Worm (Caenorhabditis elegans) whole organism, young adult: ENCODE measurements around the gene cbp-1.

ENCODE experiments used
- B0261.1 ChIP-seq: sonication (generic microtip); optimal IDR thresholded peaks from 2 replicates; lab custom pipeline; 2016; ENCODE audit warnings: mild to moderate bottlenecking, missing genetic modification characterization, moderate library complexity, missing compliant biosample characterization
- F23B12.7 ChIP-seq: sonication (generic microtip); optimal IDR thresholded peaks from 2 replicates; lab custom pipeline; 2017; ENCODE audit warnings: missing genetic modification characterization, mild to moderate bottlenecking, missing compliant biosample characterization, antibody characterized with exemption, moderate library complexity; ENCODE audit not compliant: insufficient read depth
- F33H1.4 ChIP-seq: fragments of 200-800 bp; sonication (Bioruptor generic); IDR thresholded peaks from 2 replicates; pipeline ENCODE4 v1.3.6; 2022; ENCODE audit warnings: missing genetic modification reagents, missing genetic modification characterization, missing compliant biosample characterization
- F52B5.7 ChIP-seq: sonication (generic microtip); optimal IDR thresholded peaks from 2 replicates; lab custom pipeline; 2016; ENCODE audit warnings: mild to moderate bottlenecking, missing genetic modification characterization, missing compliant biosample characterization
- F57A8.1 ChIP-seq: fragments of 200-800 bp; sonication (Bioruptor generic); optimal IDR thresholded peaks from 2 replicates; lab custom pipeline; 2018; ENCODE audit warnings: mild to moderate bottlenecking, missing genetic modification characterization, moderate library complexity, missing compliant biosample characterization
- Y67H2A.10 ChIP-seq: fragments of 200-800 bp; sonication (Bioruptor generic); conservative IDR thresholded peaks from 2 replicates; pipeline ENCODE4 v1.3.6; 2022; ENCODE audit warnings: missing genetic modification reagents, missing genetic modification characterization, missing compliant biosample characterization
- akir-1 ChIP-seq: fragments of 200-800 bp; sonication (Bioruptor generic); optimal IDR thresholded peaks from 2 replicates; lab custom pipeline; 2018; ENCODE audit warnings: mild to moderate bottlenecking, missing genetic modification characterization, moderate library complexity, missing compliant biosample characterization
- attf-5 ChIP-seq: fragments of 200-800 bp; sonication (Bioruptor generic); optimal IDR thresholded peaks from 2 replicates; lab custom pipeline; 2018; ENCODE audit warnings: mild to moderate bottlenecking, missing genetic modification characterization, missing compliant biosample characterization
- bed-1 ChIP-seq: fragments of 200-800 bp; sonication (Bioruptor generic); IDR thresholded peaks from 2 replicates; pipeline ENCODE4 v1.3.6; 2022; ENCODE audit warnings: missing genetic modification reagents, missing genetic modification characterization, missing compliant biosample characterization
- ccch-3 ChIP-seq: fragments of 200-800 bp; sonication (Bioruptor generic); optimal IDR thresholded peaks from 2 replicates; lab custom pipeline; 2018; ENCODE audit warnings: mild to moderate bottlenecking, missing genetic modification characterization, missing compliant biosample characterization
- cebp-1 ChIP-seq, 2 experiments: fragments of 200-800 bp in 1 of 2; sonication (Bioruptor generic) in 1 of 2; sonication (generic microtip) in 1 of 2; IDR thresholded peaks in 1 of 2; optimal IDR thresholded peaks in 1 of 2; 2 replicates each; pipeline versions ENCODE4 v1.3.6 to Lab custom; 2017 to 2022; ENCODE audit warnings: missing compliant biosample characterization in 2 of 2, missing genetic modification characterization in 2 of 2, mild to moderate bottlenecking in 1 of 2, missing genetic modification reagents in 1 of 2, moderate library complexity in 1 of 2
- cebp-2 ChIP-seq: fragments of 200-800 bp; sonication (Bioruptor generic); IDR thresholded peaks from 2 replicates; pipeline ENCODE4 v1.3.6; 2022; ENCODE audit warnings: missing genetic modification characterization, missing compliant biosample characterization
- ceh-91 ChIP-seq: fragments of 200-800 bp; sonication (Bioruptor generic); IDR thresholded peaks from 2 replicates; pipeline ENCODE4 v1.3.6; 2022; ENCODE audit warnings: missing genetic modification reagents, missing genetic modification characterization, missing compliant biosample characterization
- chd-7 ChIP-seq: sonication (generic microtip); optimal IDR thresholded peaks from 2 replicates; lab custom pipeline; 2016; ENCODE audit warnings: mild to moderate bottlenecking, missing genetic modification characterization, moderate library complexity, missing compliant biosample characterization
- die-1 ChIP-seq: sonication (generic microtip); optimal IDR thresholded peaks from 2 replicates; lab custom pipeline; 2016; ENCODE audit warnings: missing genotype, mild to moderate bottlenecking, missing genetic modification characterization, missing compliant biosample characterization
- dox-1 ChIP-seq: fragments of 200-800 bp; sonication (Bioruptor generic); IDR thresholded peaks from 2 replicates; pipeline ENCODE4 v1.3.6; 2022; ENCODE audit warnings: missing genetic modification reagents, missing genetic modification characterization, missing compliant biosample characterization
- dpl-1 ChIP-seq: fragments of 150-350 bp; optimal IDR thresholded peaks from 2 replicates; lab custom pipeline; 2014; ENCODE audit warnings: missing biosample characterization, missing genetic modification reagents, missing genetic modification characterization
- egl-44 ChIP-seq: fragments of 200-800 bp; sonication (Bioruptor generic); IDR thresholded peaks from 2 replicates; pipeline ENCODE4 v1.3.6; 2022; ENCODE audit warnings: missing genetic modification reagents, missing genetic modification characterization, missing compliant biosample characterization
- ets-4 ChIP-seq: fragments of 200-800 bp; sonication (Bioruptor generic); optimal IDR thresholded peaks from 2 replicates; lab custom pipeline; 2018; ENCODE audit warnings: mild to moderate bottlenecking, missing genetic modification characterization, missing compliant biosample characterization
- lag-1 ChIP-seq: fragments of 200-800 bp; sonication (Bioruptor generic); IDR thresholded peaks from 2 replicates; pipeline ENCODE4 v1.3.6; 2022; ENCODE audit warnings: missing genetic modification reagents, missing genetic modification characterization, missing compliant biosample characterization
- lsy-27 ChIP-seq: sonication (generic microtip); optimal IDR thresholded peaks from 2 replicates; lab custom pipeline; 2017; ENCODE audit warnings: missing genetic modification characterization, mild to moderate bottlenecking, missing compliant biosample characterization, antibody characterized with exemption, missing genotype, borderline replicate concordance; ENCODE audit not compliant: insufficient read depth
- madf-8 ChIP-seq: fragments of 200-800 bp; sonication (Bioruptor generic); conservative IDR thresholded peaks from 2 replicates; pipeline ENCODE4 v1.3.6; 2022; ENCODE audit warnings: missing genetic modification reagents, missing genetic modification characterization, missing compliant biosample characterization
- nfya-1 ChIP-seq: sonication (generic microtip); optimal IDR thresholded peaks from 2 replicates; lab custom pipeline; 2017; ENCODE audit warnings: antibody characterized with exemption, missing compliant biosample characterization, missing genetic modification characterization, borderline replicate concordance; ENCODE audit not compliant: insufficient read depth
- nfyb-1 ChIP-seq: fragments of 200-800 bp; sonication (Bioruptor generic); IDR thresholded peaks from 2 replicates; pipeline ENCODE4 v1.3.6; 2022; ENCODE audit warnings: missing genetic modification reagents, missing genetic modification characterization, missing compliant biosample characterization
- nhr-90 ChIP-seq: sonication (generic microtip); optimal IDR thresholded peaks from 2 replicates; lab custom pipeline; 2016; ENCODE audit warnings: missing genotype, mild to moderate bottlenecking, missing genetic modification characterization, missing compliant biosample characterization
- snpc-4 ChIP-seq, 5 experiments: fragments of 150-350 bp in 1 of 5; sonication (generic microtip) in 4 of 5; optimal IDR thresholded peaks; 2 replicates each; lab custom pipeline; 2014 to 2018; ENCODE audit warnings: missing genetic modification characterization in 5 of 5, missing biosample characterization in 3 of 5, antibody characterized with exemption in 2 of 5, mild to moderate bottlenecking in 2 of 5, missing compliant biosample characterization in 2 of 5, missing genotype in 2 of 5, moderate library complexity in 2 of 5, missing genetic modification reagents in 1 of 5
- sptf-2 ChIP-seq: fragments of 200-800 bp; sonication (Bioruptor generic); optimal IDR thresholded peaks from 2 replicates; lab custom pipeline; 2018; ENCODE audit warnings: mild to moderate bottlenecking, missing genetic modification characterization, missing compliant biosample characterization
- tbp1 ChIP-seq: fragments of 200-800 bp; sonication (Bioruptor generic); optimal IDR thresholded peaks from 2 replicates; lab custom pipeline; 2018; ENCODE audit warnings: mild to moderate bottlenecking, missing genetic modification characterization, missing compliant biosample characterization
- tlf-1 ChIP-seq: fragments of 200-800 bp; sonication (Bioruptor generic); optimal IDR thresholded peaks from 2 replicates; lab custom pipeline; 2018; ENCODE audit warnings: mild to moderate bottlenecking, missing genetic modification characterization, missing compliant biosample characterization
- zfh-2 ChIP-seq: fragments of 200-800 bp; sonication (Bioruptor generic); conservative IDR thresholded peaks from 2 replicates; pipeline ENCODE4 v1.3.6; 2022; ENCODE audit warnings: missing genetic modification reagents, missing genetic modification characterization, missing compliant biosample characterization
- zim-3 ChIP-seq: sonication (generic microtip); optimal IDR thresholded peaks from 2 replicates; lab custom pipeline; 2017; ENCODE audit warnings: mild to moderate bottlenecking, missing genetic modification characterization, moderate library complexity, missing compliant biosample characterization
- ztf-18 ChIP-seq: sonication (generic microtip); optimal IDR thresholded peaks from 2 replicates; lab custom pipeline; 2016; ENCODE audit warnings: missing genotype, mild to moderate bottlenecking, missing genetic modification characterization, missing compliant biosample characterization
- ztf-3 ChIP-seq: fragments of 200-800 bp; sonication (Bioruptor generic); optimal IDR thresholded peaks from 2 replicates; lab custom pipeline; 2018; ENCODE audit warnings: mild to moderate bottlenecking, missing genetic modification characterization, missing compliant biosample characterization

The cbp-1 gene

DNA sequence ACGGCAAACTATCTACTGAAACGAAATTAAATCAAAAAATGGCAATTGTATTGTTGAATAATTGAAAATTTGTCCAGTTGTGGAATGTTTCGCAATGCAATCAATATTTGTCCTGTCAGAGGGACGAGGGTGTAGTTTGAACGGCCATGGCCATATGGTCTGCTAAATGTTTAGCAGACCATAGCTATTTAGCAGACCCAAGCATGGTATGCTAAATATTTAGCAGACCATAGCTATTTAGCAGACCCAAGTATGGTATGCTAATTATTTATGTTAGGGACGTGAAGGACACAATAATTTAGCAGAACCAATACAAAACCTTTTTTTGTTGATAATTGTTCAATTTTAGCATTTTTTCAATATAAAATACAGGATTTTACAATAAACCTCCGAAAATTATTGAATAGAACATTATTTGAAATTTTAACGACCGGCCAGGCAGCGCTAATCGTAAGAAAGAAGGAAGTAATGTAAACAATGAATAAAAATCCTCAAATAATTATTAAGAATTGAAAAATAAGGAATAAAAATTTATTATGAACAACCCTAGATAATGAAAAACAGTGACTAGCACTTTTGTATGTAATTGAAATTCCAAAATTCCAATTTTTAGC, 38.8 kb downstream of the cbp-1 start, which contains the start of gene riok-3 (continued):
- TF ChIP-seq nfyb-1 (peak; percentile 72), B0261.1 (tag; lab: Kevin White, UChicago) (no peak), cebp-2 (no peak), sptf-2 (no peak), F52B5.7 (tag; lab: Kevin White, UChicago) (no peak), die-1 (no peak), ztf-3 (GFP tag; lab: Kevin White, UChicago) (peak; percentile 19), Y67H2A.10 (GFP tag; lab: Robert Waterston, UW) (no peak), zim-3 (tag; lab: Kevin White, UChicago) (peak; percentile 67), nhr-90 (tag; lab: Kevin White, UChicago) (no peak), ets-4 (no peak), F57A8.1 (GFP tag; lab: Kevin White, UChicago) (no peak), dox-1 (GFP tag; lab: Robert Waterston, UW) (peak; percentile 33; the same call in 1 of the 2 replicates), bed-1 (GFP tag; lab: Robert Waterston, UW) (no peak), tlf-1 (peak; percentile 1), lsy-27 (tag; lab: Kevin White, UChicago) (no peak), madf-8 (GFP tag; lab: Robert Waterston, UW) (no peak), tbp1 (GFP tag; lab: Kevin White, UChicago) (peak; percentile 15), attf-5 (GFP tag; lab: Kevin White, UChicago) (no peak), F23B12.7 (tag; lab: Kevin White, UChicago) (peak; percentile 21), snpc-4 (GFP tag; optimal IDR thresholded peaks at IDR 0.05; lab: Kevin White, UChicago) (no peak), snpc-4 (tag; optimal IDR thresholded peaks at IDR 0.05; lab: Kevin White, UChicago) (no peak), lag-1 (GFP tag; lab: Robert Waterston, UW) (no peak), chd-7 (tag; lab: Kevin White, UChicago) (no peak), akir-1 (GFP tag; lab: Kevin White, UChicago) (no peak), egl-44 (GFP tag; lab: Robert Waterston, UW) (no peak), nfya-1 (tag; lab: Kevin White, UChicago) (no peak), F33H1.4 (GFP tag; lab: Robert Waterston, UW) (no peak), dpl-1 (GFP tag; lab: Kevin White, UChicago) (no peak), ceh-91 (GFP tag; lab: Robert Waterston, UW) (no peak)

DNA sequence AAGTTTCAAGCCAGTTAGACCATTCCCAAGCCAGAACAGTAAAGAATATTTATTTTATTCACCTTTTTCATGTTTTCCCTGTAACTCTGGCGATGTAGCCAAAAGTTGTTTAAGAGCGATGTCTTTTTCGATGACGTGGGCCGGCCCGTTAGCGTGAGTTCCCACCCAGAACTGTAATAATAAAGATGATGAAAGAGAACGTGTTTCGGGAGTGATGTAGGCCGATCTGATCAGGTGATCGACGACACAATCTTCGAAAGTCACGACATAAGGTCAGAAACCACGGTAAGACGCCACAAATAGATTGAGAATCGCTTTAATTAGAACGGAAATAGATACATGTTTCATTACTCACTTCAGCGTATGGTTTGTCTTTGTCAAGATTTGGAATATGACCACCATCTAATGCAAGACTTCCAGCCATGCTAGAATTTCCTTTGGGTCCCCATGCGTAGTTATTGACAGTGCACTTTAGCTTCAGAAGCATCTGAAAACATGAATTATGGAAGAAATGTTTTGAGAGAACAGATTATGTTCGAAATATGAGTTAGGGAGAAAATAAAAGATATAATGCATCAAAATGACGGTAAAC, 40.8 kb downstream of the cbp-1 start, which contains the start of gene ZK632.4:
Gene ZK632.4 (minus strand): TSS at position 487 of the 592 bp plus-strand sequence.
- TF ChIP-seq zfh-2 (no peak), bed-1 (GFP tag; lab: Robert Waterston, UW) (no peak), cebp-1 (GFP tag; IDR thresholded peaks at IDR 0.05; lab: Robert Waterston, UW) (no peak), cebp-1 (tag; optimal IDR thresholded peaks at IDR 0.05; lab: Kevin White, UChicago) (peak; percentile 41), egl-44 (GFP tag; lab: Robert Waterston, UW) (no peak), ccch-3 (GFP tag; lab: Kevin White, UChicago) (no peak), ztf-18 (tag; lab: Kevin White, UChicago) (no peak)
